Fruit fly (Drosophila melanogaster): ENCODE results near the gene PIG-P.

dm6 chr3R:26021195-26021914 is 36.7 kb downstream of the PIG-P start:
- TF ChIP-seq CG6765 (GFP tag; optimal IDR thresholded peaks at IDR 0.05) = peak; percentile 87
- TF ChIP-seq CG14860 (GFP tag; IDR thresholded peaks at IDR 0.05; ENCODE audit: partially characterized antibody) = peak; percentile 49; the same call in 2 of the 3 replicates
- peak; percentile 60; the same call in 1 of the 3 replicates for TF ChIP-seq hb (GFP tag; IDR thresholded peaks at IDR 0.05; ENCODE audit: partially characterized antibody)
- peak; percentile 53 for TF ChIP-seq vfl (GFP tag; optimal IDR thresholded peaks at IDR 0.05)
- peak; percentile 92 for TF ChIP-seq Blimp-1 (GFP tag; optimal IDR thresholded peaks at IDR 0.05)
- TF ChIP-seq pho (GFP tag; optimal IDR thresholded peaks at IDR 0.05) = peak; percentile 86
- TF ChIP-seq wdn (GFP tag; IDR thresholded peaks at IDR 0.05) = peak; percentile 70
- peak; percentile 91 for TF ChIP-seq twi (tag; optimal IDR thresholded peaks at IDR 0.05)
- TF ChIP-seq mam (GFP tag; optimal IDR thresholded peaks at IDR 0.05) = peak; percentile 86
- peak; percentile 75 for TF ChIP-seq psq (GFP tag; optimal IDR thresholded peaks at IDR 0.05)
- peak; percentile 38; the same call in 1 of the 2 replicates for TF ChIP-seq CG1024 (GFP tag; IDR thresholded peaks at IDR 0.05)

Data from whole organism, embryonic.